Worm (Caenorhabditis elegans) whole organism, early embryonic: ENCODE data around the gene T08G3.6.

ENCODE experiments used
- B0310.2 ChIP-seq: sonication (generic microtip); optimal IDR thresholded peaks from 2 replicates; lab custom pipeline; 2016; ENCODE audit warnings: mild to moderate bottlenecking, missing genetic modification characterization, missing compliant biosample characterization
- aly-1 ChIP-seq: sonication (generic microtip); optimal IDR thresholded peaks from 2 replicates; lab custom pipeline; 2016; ENCODE audit warnings: missing genetic modification characterization, missing compliant biosample characterization
- ama-1 ChIP-seq: fragments of 150-350 bp; optimal IDR thresholded peaks from 2 replicates; lab custom pipeline; 2014
- ceh-36 ChIP-seq: sonication (generic microtip); optimal IDR thresholded peaks from 2 replicates; lab custom pipeline; 2016; ENCODE audit warnings: missing genetic modification characterization, inconsistent platforms, missing compliant biosample characterization
- tra-4 ChIP-seq: sonication (generic microtip); optimal IDR thresholded peaks from 2 replicates; lab custom pipeline; 2017; ENCODE audit warnings: missing genetic modification characterization, missing compliant biosample characterization

DNA sequence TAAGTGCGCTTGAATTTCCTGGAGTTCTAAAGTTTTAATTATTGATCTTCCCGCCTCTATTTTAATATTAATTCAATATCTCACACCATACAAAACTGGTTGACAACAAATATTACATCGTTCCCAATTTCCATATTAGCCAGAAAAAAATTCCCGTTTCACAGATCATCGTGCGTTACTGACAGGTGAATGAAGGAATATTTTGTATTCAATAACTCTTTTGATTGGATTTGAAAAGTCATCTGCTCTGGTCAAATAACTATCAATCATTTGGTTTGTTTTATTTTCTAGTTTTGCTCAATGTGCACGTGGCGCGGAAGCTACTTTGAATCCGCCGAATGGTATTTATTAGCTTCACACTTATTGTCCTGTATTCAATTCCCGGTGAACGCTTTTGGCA lies 37.9 kb downstream of the T08G3.6 start, which contains the start of gene srh-139:
- TF ChIP-seq tra-4 (tag; lab: Kevin White, UChicago) (no peak), ama-1 (no peak), B0310.2 (no peak), ceh-36 (tag; lab: Kevin White, UChicago) (no peak), aly-1 (tag; lab: Kevin White, UChicago) (no peak)
